Worm (Caenorhabditis elegans) whole organism, late embryonic: ENCODE data around the gene pbo-6.

Experiments
- C08G9.2 ChIP-seq: sonication (generic microtip); optimal IDR thresholded peaks from 2 replicates; lab custom pipeline; 2016; ENCODE audit warnings: mild to moderate bottlenecking, missing genetic modification characterization, moderate library complexity, missing compliant biosample characterization
- F13H6.1 ChIP-seq: sonication (generic microtip); optimal IDR thresholded peaks from 2 replicates; lab custom pipeline; 2016; ENCODE audit warnings: missing genetic modification characterization, missing compliant biosample characterization
- K02D7.2 ChIP-seq: sonication (generic microtip); optimal IDR thresholded peaks from 2 replicates; lab custom pipeline; 2017; ENCODE audit warnings: mild to moderate bottlenecking, missing genetic modification characterization, missing compliant biosample characterization
- ahr-1 ChIP-seq: sonication (generic microtip); optimal IDR thresholded peaks from 2 replicates; lab custom pipeline; 2016; ENCODE audit warnings: missing genetic modification characterization, missing compliant biosample characterization
- ama-1 ChIP-seq: fragments of 150-350 bp; optimal IDR thresholded peaks from 2 replicates; lab custom pipeline; 2014
- ceh-14 ChIP-seq: sonication (generic microtip); optimal IDR thresholded peaks from 2 replicates; lab custom pipeline; 2016; ENCODE audit warnings: missing genotype, missing genetic modification characterization, missing compliant biosample characterization
- ceh-2 ChIP-seq: sonication (generic microtip); optimal IDR thresholded peaks from 2 replicates; lab custom pipeline; 2016; ENCODE audit warnings: missing genotype, missing genetic modification characterization, missing compliant biosample characterization
- ceh-30 ChIP-seq: fragments of 150-350 bp; optimal IDR thresholded peaks from 2 replicates; lab custom pipeline; 2014; ENCODE audit warnings: missing biosample characterization, missing genetic modification characterization
- ceh-34 ChIP-seq: sonication (generic microtip); optimal IDR thresholded peaks from 2 replicates; lab custom pipeline; 2016; ENCODE audit warnings: mild to moderate bottlenecking, missing genetic modification characterization, missing compliant biosample characterization
- ceh-48 ChIP-seq: sonication (generic microtip); optimal IDR thresholded peaks from 2 replicates; lab custom pipeline; 2016; ENCODE audit warnings: missing genetic modification characterization, inconsistent platforms, missing compliant biosample characterization
- ceh-9 ChIP-seq: sonication (generic microtip); optimal IDR thresholded peaks from 2 replicates; lab custom pipeline; 2016; ENCODE audit warnings: mild to moderate bottlenecking, missing genetic modification characterization, inconsistent platforms, missing compliant biosample characterization
- che-1 ChIP-seq: sonication (generic microtip); optimal IDR thresholded peaks from 2 replicates; lab custom pipeline; 2016; ENCODE audit warnings: mild to moderate bottlenecking, missing genetic modification characterization, missing compliant biosample characterization
- elt-2 ChIP-seq: sonication (generic microtip); optimal IDR thresholded peaks from 2 replicates; lab custom pipeline; 2016; ENCODE audit warnings: missing genetic modification reagents, missing genetic modification characterization, missing compliant biosample characterization
- elt-4 ChIP-seq: sonication (generic microtip); optimal IDR thresholded peaks from 2 replicates; lab custom pipeline; 2016; ENCODE audit warnings: missing genetic modification characterization, missing compliant biosample characterization
- ets-4 ChIP-seq: sonication (generic microtip); optimal IDR thresholded peaks from 2 replicates; lab custom pipeline; 2016; ENCODE audit warnings: missing genetic modification characterization, missing compliant biosample characterization
- fax-1 ChIP-seq: sonication (generic microtip); optimal IDR thresholded peaks from 2 replicates; lab custom pipeline; 2016; ENCODE audit warnings: missing genotype, missing genetic modification characterization, missing compliant biosample characterization
- gmeb-2 ChIP-seq: sonication (generic microtip); optimal IDR thresholded peaks from 2 replicates; lab custom pipeline; 2016; ENCODE audit warnings: missing genetic modification characterization, inconsistent platforms, missing compliant biosample characterization
- hlh-30 ChIP-seq: sonication (generic microtip); optimal IDR thresholded peaks from 2 replicates; lab custom pipeline; 2017; ENCODE audit warnings: antibody characterized with exemption, missing genetic modification characterization, missing compliant biosample characterization; ENCODE audit not compliant: insufficient read depth
- hlh-6 ChIP-seq: sonication (generic microtip); optimal IDR thresholded peaks from 2 replicates; lab custom pipeline; 2016; ENCODE audit warnings: missing genotype, missing genetic modification characterization, missing compliant biosample characterization
- hlh-8 ChIP-seq: sonication (generic microtip); optimal IDR thresholded peaks from 2 replicates; lab custom pipeline; 2016; ENCODE audit warnings: missing genotype, missing genetic modification characterization, missing compliant biosample characterization
- lim-6 ChIP-seq: sonication (generic microtip); optimal IDR thresholded peaks from 2 replicates; lab custom pipeline; 2016; ENCODE audit warnings: missing genetic modification characterization, missing compliant biosample characterization
- odd-2 ChIP-seq: sonication (generic microtip); optimal IDR thresholded peaks from 2 replicates; lab custom pipeline; 2017; ENCODE audit warnings: antibody characterized with exemption, mild to moderate bottlenecking, missing genetic modification characterization, missing compliant biosample characterization
- pag-3 ChIP-seq: sonication (generic microtip); optimal IDR thresholded peaks from 2 replicates; lab custom pipeline; 2016; ENCODE audit warnings: missing compliant biosample characterization, missing genetic modification characterization, borderline replicate concordance
- pat-9 ChIP-seq: fragments of 200-800 bp; sonication (Bioruptor generic); optimal IDR thresholded peaks from 2 replicates; lab custom pipeline; 2018; ENCODE audit warnings: mild to moderate bottlenecking, missing genetic modification characterization, moderate library complexity, missing compliant biosample characterization
- pha-2 ChIP-seq: sonication (generic microtip); optimal IDR thresholded peaks from 2 replicates; lab custom pipeline; 2017; ENCODE audit warnings: mild to moderate bottlenecking, missing genetic modification characterization, missing compliant biosample characterization
- pha-4 ChIP-seq: fragments of 150-350 bp; optimal IDR thresholded peaks from 2 replicates; lab custom pipeline; 2018; ENCODE audit warnings: missing biosample characterization, missing genetic modification reagents, missing genetic modification characterization
- pqm-1 ChIP-seq: sonication (generic microtip); optimal IDR thresholded peaks from 2 replicates; lab custom pipeline; 2016; ENCODE audit warnings: missing genetic modification characterization, missing compliant biosample characterization
- rnt-1 ChIP-seq: sonication (generic microtip); optimal IDR thresholded peaks from 2 replicates; lab custom pipeline; 2016; ENCODE audit warnings: missing genetic modification characterization, missing compliant biosample characterization
- sdc-2 ChIP-seq: sonication (generic microtip); optimal IDR thresholded peaks from 2 replicates; lab custom pipeline; 2016; ENCODE audit warnings: missing genotype, missing genetic modification characterization, missing compliant biosample characterization
- sox-2 ChIP-seq: fragments of 200-800 bp; sonication (Bioruptor generic); IDR thresholded peaks from 2 replicates; pipeline ENCODE4 v1.3.6; 2022; ENCODE audit warnings: missing genetic modification reagents, missing genetic modification characterization, missing compliant biosample characterization
- tbx-2 ChIP-seq: sonication (generic microtip); optimal IDR thresholded peaks from 2 replicates; lab custom pipeline; 2016; ENCODE audit warnings: missing genetic modification characterization, missing compliant biosample characterization
- tbx-7 ChIP-seq: sonication (generic microtip); optimal IDR thresholded peaks from 2 replicates; lab custom pipeline; 2016; ENCODE audit warnings: missing genotype, missing genetic modification characterization, missing compliant biosample characterization
- unc-42 ChIP-seq: sonication (generic microtip); optimal IDR thresholded peaks from 2 replicates; lab custom pipeline; 2016; ENCODE audit warnings: missing genotype, missing genetic modification characterization, missing compliant biosample characterization
- unc-55 ChIP-seq: sonication (generic microtip); optimal IDR thresholded peaks from 2 replicates; lab custom pipeline; 2017; ENCODE audit warnings: missing biosample characterization, missing genetic modification reagents, missing genetic modification characterization

pbo-6 gene

ce11 chrX:17413868-17414267, 15.0 kb upstream of the pbo-6 start, which contains the start of gene crb-1:
Gene crb-1, minus strand, starts transcription at chrX:17414014.
- TF ChIP-seq hlh-8 (tag; lab: Kevin White, UChicago) (no peak), C08G9.2 (tag; lab: Kevin White, UChicago) (no peak), unc-42 (tag; lab: Kevin White, UChicago) (no peak), elt-4 (no peak), ceh-30 (no peak), unc-55 (no peak), elt-2 (tag; lab: Kevin White, UChicago) (no peak), fax-1 (tag; lab: Kevin White, UChicago) (no peak), pha-2 (tag; lab: Kevin White, UChicago) (no peak), pqm-1 (tag; lab: Kevin White, UChicago) (no peak), ceh-2 (no peak), K02D7.2 (tag; lab: Kevin White, UChicago) (no peak), ets-4 (tag; lab: Kevin White, UChicago) (no peak), hlh-30 (tag; lab: Kevin White, UChicago) (no peak), rnt-1 (no peak), pha-4 (no peak), F13H6.1 (no peak)

ce11 chrX:17417505-17418004, 11.3 kb upstream of the pbo-6 start:
- TF ChIP-seq ceh-34 (tag; lab: Kevin White, UChicago) (no peak), ahr-1 (tag; lab: Kevin White, UChicago) (no peak), tbx-7 (no peak)
- TF ChIP-seq, all 69 proteins: peak for 0

ce11 chrX:17419813-17420584, 8.8 kb upstream of the pbo-6 start:
- TF ChIP-seq che-1 (tag; lab: Kevin White, UChicago) (no peak), ceh-9 (tag; lab: Kevin White, UChicago) (no peak), lim-6 (tag; lab: Kevin White, UChicago) (no peak), odd-2 (no peak), pat-9 (tag; lab: Kevin White, UChicago) (no peak), pag-3 (no peak), gmeb-2 (no peak), ceh-14 (tag; lab: Kevin White, UChicago) (no peak), sox-2 (GFP tag; lab: Robert Waterston, UW) (no peak), rnt-1 (no peak), ceh-48 (no peak), ahr-1 (tag; lab: Kevin White, UChicago) (no peak), elt-4 (no peak), hlh-6 (tag; lab: Kevin White, UChicago) (no peak)
- TF ChIP-seq, all 69 proteins: peak for 0

DNA sequence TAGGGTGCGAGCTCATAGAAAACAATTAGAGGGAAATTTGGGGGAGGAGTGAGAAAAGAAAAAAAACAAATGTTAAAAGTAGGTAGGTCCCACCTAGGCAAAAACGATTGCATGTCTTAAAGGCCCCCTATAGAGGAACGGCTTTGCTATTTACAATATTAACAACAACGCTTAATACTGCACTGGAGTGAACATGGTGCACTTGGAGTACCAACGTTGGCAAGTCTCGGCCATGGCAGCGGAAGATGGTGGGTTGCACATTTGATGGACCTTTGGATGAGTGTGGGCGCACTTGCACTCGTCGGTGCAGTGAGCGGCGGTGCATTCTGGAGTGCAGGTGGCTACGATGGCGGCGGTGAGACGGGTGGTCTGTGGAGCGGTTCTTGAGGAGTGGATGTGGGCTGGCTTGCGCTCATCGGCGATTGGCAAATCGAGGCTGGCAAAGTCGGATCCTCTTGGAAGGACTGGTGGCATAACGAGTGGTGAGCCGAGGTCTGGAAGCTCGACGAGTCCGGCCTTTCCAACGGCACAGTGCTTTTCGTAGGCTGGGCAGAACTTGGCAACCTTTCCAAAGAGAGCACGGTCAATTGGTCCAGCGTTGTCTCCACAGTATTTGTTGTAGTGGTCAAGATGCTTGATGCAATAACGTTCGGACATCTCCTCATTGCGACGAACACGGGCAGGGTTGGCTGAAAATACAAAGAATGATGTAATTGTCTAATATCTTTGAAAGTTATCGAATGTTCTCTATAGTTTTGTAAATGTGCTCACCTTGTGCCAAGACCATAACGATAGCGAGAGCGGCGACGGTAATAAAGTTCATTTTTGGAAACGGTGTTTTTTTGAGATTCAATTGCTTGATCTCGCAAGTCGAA, 8.0 kb upstream of the pbo-6 start:
- no peak for TF ChIP-seq ama-1 (lab: Kevin White, UChicago)
- peak; percentile 31 for TF ChIP-seq elt-4
- TF ChIP-seq sdc-2 (tag; lab: Kevin White, UChicago), result peak; percentile 4
- no peak for TF ChIP-seq tbx-2
